Fruit fly (Drosophila melanogaster) whole organism, embryonic: ENCODE data around the gene kibra.

Experiments
- CG10209 ChIP-seq: fragments of 200-800 bp; sonication (Bioruptor generic); optimal IDR thresholded peaks from 3 replicates; lab custom pipeline; 2017; ENCODE audit warnings: missing biosample characterization, mild to moderate bottlenecking, missing genetic modification characterization, missing genetic modification reagents
- CG11695 ChIP-seq: fragments of 200-800 bp; sonication (Bioruptor generic); IDR thresholded peaks from 3 replicates; pipeline ENCODE4 v1.3.6; 2022; ENCODE audit warnings: missing biosample characterization, missing genetic modification characterization
- CG12155 ChIP-seq: fragments of 200-800 bp; sonication (Bioruptor generic); optimal IDR thresholded peaks from 3 replicates; lab custom pipeline; 2016; ENCODE audit warnings: missing biosample characterization, missing genetic modification characterization
- CG13123 ChIP-seq: fragments of 200-800 bp; sonication (Bioruptor generic); optimal IDR thresholded peaks from 2 replicates; lab custom pipeline; 2016; ENCODE audit warnings: missing biosample characterization, missing genetic modification characterization
- CG14014 ChIP-seq: fragments of 200-800 bp; sonication (Bioruptor generic); IDR thresholded peaks from 2 replicates; pipeline ENCODE4 v1.3.6; 2022; ENCODE audit warnings: missing biosample characterization, missing genetic modification characterization
- CG14050 ChIP-seq: fragments of 200-800 bp; sonication (Bioruptor generic); IDR thresholded peaks from 3 replicates; pipeline ENCODE4 v1.3.6; 2022; ENCODE audit warnings: missing biosample characterization, missing genetic modification characterization
- CG15073 ChIP-seq: fragments of 200-800 bp; sonication (Bioruptor generic); optimal IDR thresholded peaks from 2 replicates; lab custom pipeline; 2016; ENCODE audit warnings: missing biosample characterization, missing genetic modification characterization
- CG15479 ChIP-seq: fragments of 200-800 bp; sonication (Bioruptor generic); optimal IDR thresholded peaks from 3 replicates; lab custom pipeline; 2019; ENCODE audit warnings: missing biosample characterization, mild to moderate bottlenecking, missing genetic modification characterization, moderate library complexity
- CG15601 ChIP-seq: fragments of 200-800 bp; sonication (Bioruptor generic); optimal IDR thresholded peaks from 3 replicates; lab custom pipeline; 2019; ENCODE audit warnings: missing biosample characterization, mild to moderate bottlenecking, missing genetic modification characterization, moderate library complexity
- CG16815 ChIP-seq: fragments of 200-800 bp; sonication (Bioruptor generic); optimal IDR thresholded peaks from 3 replicates; lab custom pipeline; 2017; ENCODE audit warnings: missing biosample characterization, mild to moderate bottlenecking, missing genetic modification characterization
- CG2116 ChIP-seq: fragments of 200-800 bp; sonication (Bioruptor generic); optimal IDR thresholded peaks from 3 replicates; lab custom pipeline; 2018; ENCODE audit warnings: missing biosample characterization, mild to moderate bottlenecking, missing genetic modification characterization
- CG34422 ChIP-seq: fragments of 200-800 bp; sonication (Bioruptor generic); IDR thresholded peaks from 3 replicates; pipeline ENCODE4 v1.3.6; 2022; ENCODE audit warnings: missing biosample characterization, missing genetic modification characterization
- CG4404 ChIP-seq: fragments of 200-800 bp; sonication (Bioruptor generic); IDR thresholded peaks from 2 replicates; pipeline ENCODE4 v1.3.6; 2022; ENCODE audit warnings: missing biosample characterization, missing genetic modification characterization
- CG4424 ChIP-seq: fragments of 200-800 bp; sonication (Bioruptor generic); optimal IDR thresholded peaks from 3 replicates; lab custom pipeline; 2016; ENCODE audit warnings: missing biosample characterization, missing genetic modification characterization
- CG4617 ChIP-seq: fragments of 200-800 bp; sonication (Bioruptor generic); optimal IDR thresholded peaks from 3 replicates; lab custom pipeline; 2016; ENCODE audit warnings: missing biosample characterization, missing genetic modification characterization, borderline replicate concordance
- CG4730 ChIP-seq: fragments of 200-800 bp; sonication (Bioruptor generic); IDR thresholded peaks from 2 replicates; pipeline ENCODE4 v1.3.6; 2022; ENCODE audit warnings: missing biosample characterization, missing genetic modification characterization
- CG4820 ChIP-seq: fragments of 200-800 bp; sonication (Bioruptor generic); optimal IDR thresholded peaks from 3 replicates; lab custom pipeline; 2016; ENCODE audit warnings: missing biosample characterization, missing genetic modification characterization
- CG7357 ChIP-seq: fragments of 200-800 bp; sonication (Bioruptor generic); IDR thresholded peaks from 3 replicates; pipeline ENCODE4 v1.3.6; 2022; ENCODE audit warnings: missing biosample characterization, missing genetic modification characterization
- CG7372 ChIP-seq: fragments of 200-800 bp; sonication (Bioruptor generic); IDR thresholded peaks from 2 replicates; pipeline ENCODE4 v1.3.6; 2022; ENCODE audit warnings: missing biosample characterization, missing genetic modification characterization
- CG8388 ChIP-seq: fragments of 200-800 bp; sonication (Bioruptor generic); optimal IDR thresholded peaks from 2 replicates; lab custom pipeline; 2019; ENCODE audit warnings: missing biosample characterization, mild to moderate bottlenecking, missing genetic modification characterization, moderate library complexity
- CG9609 ChIP-seq: fragments of 200-800 bp; sonication (Bioruptor generic); optimal IDR thresholded peaks from 3 replicates; lab custom pipeline; 2016; ENCODE audit warnings: missing biosample characterization, missing genetic modification characterization
- Chrac-16 ChIP-seq: fragments of 200-800 bp; sonication (Bioruptor generic); optimal IDR thresholded peaks from 3 replicates; lab custom pipeline; 2016; ENCODE audit warnings: missing biosample characterization, missing genetic modification characterization
- Dref ChIP-seq: fragments of 200-800 bp; sonication (Bioruptor generic); IDR thresholded peaks from 2 replicates; pipeline ENCODE4 v1.3.6; 2022; ENCODE audit warnings: missing biosample characterization, missing genetic modification characterization
- Elba2 ChIP-seq: fragments of 200-800 bp; sonication (Bioruptor generic); optimal IDR thresholded peaks from 3 replicates; lab custom pipeline; 2016; ENCODE audit warnings: missing biosample characterization, missing genetic modification characterization
- Fer3 ChIP-seq: fragments of 200-800 bp; sonication (Bioruptor generic); optimal IDR thresholded peaks from 2 replicates; lab custom pipeline; 2018; ENCODE audit warnings: missing biosample characterization, mild to moderate bottlenecking, missing genetic modification characterization, moderate library complexity
- GATAe ChIP-seq: fragments of 200-800 bp; sonication (Bioruptor generic); conservative IDR thresholded peaks from 2 replicates; pipeline ENCODE4 v1.3.6; 2022; ENCODE audit warnings: missing biosample characterization, missing genetic modification characterization
- MBD-R2 ChIP-seq: fragments of 200-800 bp; sonication (Bioruptor generic); IDR thresholded peaks from 2 replicates; pipeline ENCODE4 v1.3.6; 2022; ENCODE audit warnings: missing biosample characterization, missing genetic modification characterization
- Med ChIP-seq: fragments of 200-800 bp; sonication (Bioruptor generic); peaks from one replicate; lab custom pipeline; 2016; ENCODE audit warnings: missing biosample characterization, missing genetic modification characterization, mild to moderate bottlenecking, inconsistent platforms, moderate library complexity
- Meics ChIP-seq: fragments of 200-800 bp; sonication (Bioruptor generic); optimal IDR thresholded peaks from 2 replicates; lab custom pipeline; 2017; ENCODE audit warnings: missing biosample characterization, mild to moderate bottlenecking, missing genetic modification characterization
- Nf-YA ChIP-seq: fragments of 200-800 bp; sonication (Bioruptor generic); IDR thresholded peaks from 2 replicates; pipeline ENCODE4 v1.3.6; 2022; ENCODE audit warnings: missing biosample characterization, missing genetic modification characterization
- Rfx ChIP-seq: fragments of 200-800 bp; sonication (Bioruptor generic); IDR thresholded peaks from 2 replicates; pipeline ENCODE4 v1.3.6; 2022; ENCODE audit warnings: missing biosample characterization, missing genetic modification characterization
- ap ChIP-seq: fragments of 200-800 bp; sonication (Bioruptor generic); IDR thresholded peaks from 2 replicates; pipeline ENCODE4 v1.3.6; 2022; ENCODE audit warnings: missing biosample characterization, missing genetic modification characterization
- ato ChIP-seq: fragments of 200-800 bp; sonication (Bioruptor generic); IDR thresholded peaks from 2 replicates; pipeline ENCODE4 v1.3.6; 2022; ENCODE audit warnings: missing biosample characterization, missing genetic modification characterization; ENCODE audit not compliant: partially characterized antibody
- bab2 ChIP-seq: fragments of 200-800 bp; sonication (Bioruptor generic); optimal IDR thresholded peaks from 2 replicates; lab custom pipeline; 2016; ENCODE audit warnings: missing biosample characterization, missing genetic modification characterization
- chn ChIP-seq: fragments of 200-800 bp; sonication (Bioruptor generic); optimal IDR thresholded peaks from 2 replicates; lab custom pipeline; 2016; ENCODE audit warnings: missing biosample characterization, missing genetic modification characterization
- dmrt11E ChIP-seq: fragments of 200-800 bp; sonication (Bioruptor generic); optimal IDR thresholded peaks from 3 replicates; lab custom pipeline; 2018; ENCODE audit warnings: missing biosample characterization, mild to moderate bottlenecking, missing genetic modification characterization, moderate library complexity
- her ChIP-seq: fragments of 200-800 bp; sonication (Bioruptor generic); optimal IDR thresholded peaks from 2 replicates; lab custom pipeline; 2016; ENCODE audit warnings: missing biosample characterization, missing genetic modification characterization
- jing ChIP-seq: fragments of 200-800 bp; sonication (Bioruptor generic); optimal IDR thresholded peaks from 2 replicates; lab custom pipeline; 2018; ENCODE audit warnings: missing biosample characterization, mild to moderate bottlenecking, missing genetic modification characterization
- klu ChIP-seq: fragments of 200-800 bp; sonication (Bioruptor generic); IDR thresholded peaks from 2 replicates; pipeline ENCODE4 v1.3.6; 2022; ENCODE audit warnings: missing biosample characterization, missing genetic modification characterization
- nerfin-2 ChIP-seq: fragments of 200-800 bp; sonication (Bioruptor generic); IDR thresholded peaks from 2 replicates; pipeline ENCODE4 v1.3.6; 2022; ENCODE audit warnings: missing biosample characterization, missing genetic modification characterization; ENCODE audit not compliant: partially characterized antibody
- oc ChIP-seq: fragments of 200-800 bp; sonication (Bioruptor generic); optimal IDR thresholded peaks from 2 replicates; lab custom pipeline; 2018; ENCODE audit warnings: missing biosample characterization, mild to moderate bottlenecking, missing genetic modification characterization, moderate library complexity
- phol ChIP-seq: fragments of 200-800 bp; sonication (Bioruptor generic); optimal IDR thresholded peaks from 3 replicates; lab custom pipeline; 2018; ENCODE audit warnings: missing biosample characterization, mild to moderate bottlenecking, missing genetic modification characterization, moderate library complexity
- sc ChIP-seq, 3 experiments: fragments of >200 bp in 2 of 3; fragments of 200-800 bp in 1 of 3; sonication (Bioruptor generic) in 1 of 3; optimal IDR thresholded peaks; 2 replicates in 2 of 3; 3 replicates in 1 of 3; lab custom pipeline; 2017; ENCODE audit warnings: mild to moderate bottlenecking in 1 of 3, missing biosample characterization in 1 of 3, missing genetic modification characterization in 1 of 3, missing genetic modification reagents in 1 of 3
- sens-2 ChIP-seq: fragments of 200-800 bp; sonication (Bioruptor generic); IDR thresholded peaks from 2 replicates; pipeline ENCODE4 v1.3.6; 2022; ENCODE audit warnings: missing biosample characterization, missing genetic modification characterization
- stc ChIP-seq: fragments of 200-800 bp; sonication (Bioruptor generic); IDR thresholded peaks from 2 replicates; pipeline ENCODE4 v1.3.6; 2022; ENCODE audit warnings: missing biosample characterization, missing genetic modification characterization
- twi ChIP-seq: fragments of 200-800 bp; optimal IDR thresholded peaks from 2 replicates; lab custom pipeline; 2019; ENCODE audit warnings: missing biosample characterization, mild to moderate bottlenecking, missing genetic modification characterization, moderate library complexity
- unc-4 ChIP-seq: fragments of 200-800 bp; sonication (Bioruptor generic); IDR thresholded peaks from 2 replicates; pipeline ENCODE4 v1.3.6; 2022; ENCODE audit warnings: missing biosample characterization, missing genetic modification characterization; ENCODE audit not compliant: partially characterized antibody
- unpg ChIP-seq: fragments of 200-800 bp; sonication (Bioruptor generic); optimal IDR thresholded peaks from 3 replicates; lab custom pipeline; 2018; ENCODE audit warnings: missing biosample characterization, mild to moderate bottlenecking, missing genetic modification characterization, moderate library complexity
- vvl ChIP-seq: fragments of 200-800 bp; sonication (Bioruptor generic); IDR thresholded peaks from 2 replicates; pipeline ENCODE4 v1.3.6; 2022; ENCODE audit warnings: missing biosample characterization, missing genetic modification characterization
- zfh1 ChIP-seq: fragments of 200-800 bp; sonication (Bioruptor generic); IDR thresholded peaks from 3 replicates; pipeline ENCODE4 v1.3.6; 2022; ENCODE audit warnings: missing biosample characterization, missing genetic modification characterization

kibra gene

dm6 chr3R:14742928-14743327, 18.9 kb upstream of the kibra start (continued):
- TF ChIP-seq CG4424 (GFP tag; lab: Kevin White, UChicago): peak; percentile 31
- peak; percentile 58 for TF ChIP-seq sens-2 (GFP tag; lab: Robert Waterston, UW)
- peak; percentile 50; the same call in 1 of the 2 replicates for TF ChIP-seq CG14014 (GFP tag; lab: Robert Waterston, UW)
- TF ChIP-seq CG10209 (GFP tag; lab: Kevin White, UChicago): peak; percentile 4
- TF ChIP-seq unc-4 (GFP tag; lab: Robert Waterston, UW): no peak
- TF ChIP-seq bab2 (GFP tag; lab: Kevin White, UChicago): peak; percentile 20
- TF ChIP-seq CG2116 (GFP tag; lab: Kevin White, UChicago): no peak
- TF ChIP-seq nerfin-2 (GFP tag; lab: Robert Waterston, UW): no peak
- peak; percentile 66 for TF ChIP-seq unpg (GFP tag; lab: Kevin White, UChicago)
- TF ChIP-seq GATAe (GFP tag; lab: Robert Waterston, UW): no peak
- TF ChIP-seq vvl (GFP tag; lab: Robert Waterston, UW): peak; percentile 88
- peak; percentile 63 for TF ChIP-seq CG4730 (GFP tag; lab: Robert Waterston, UW)
- TF ChIP-seq klu: no peak
- peak; percentile 3 for TF ChIP-seq CG16815 (GFP tag; lab: Kevin White, UChicago)
- TF ChIP-seq dmrt11E (tag; lab: Kevin White, UChicago): peak; percentile 59
- peak; percentile 77 for TF ChIP-seq Med (GFP tag; lab: Kevin White, UChicago)
- no peak for TF ChIP-seq twi (tag; lab: Kevin White, UChicago)
- TF ChIP-seq Dref (GFP tag; lab: Robert Waterston, UW): no peak
- peak; percentile 54 for TF ChIP-seq CG4820 (GFP tag; lab: Kevin White, UChicago)
- TF ChIP-seq her (GFP tag; lab: Kevin White, UChicago): no peak
- TF ChIP-seq CG4617 (GFP tag; lab: Kevin White, UChicago): no peak
- peak; percentile 31 for TF ChIP-seq Chrac-16
- TF ChIP-seq CG4404 (GFP tag; lab: Robert Waterston, UW): peak; percentile 46; the same call in 1 of the 2 replicates
- TF ChIP-seq chn (GFP tag; lab: Kevin White, UChicago): no peak
- peak; percentile 74 for TF ChIP-seq zfh1 (GFP tag; lab: Robert Waterston, UW)
- TF ChIP-seq Nf-YA: peak; percentile 40; the same call in 1 of the 2 replicates
- no peak for TF ChIP-seq CG9609 (GFP tag; lab: Kevin White, UChicago)
- peak; percentile 57; the same call in 2 of the 3 replicates for TF ChIP-seq CG7357 (GFP tag; lab: Robert Waterston, UW)
- peak; percentile 64 for TF ChIP-seq stc (GFP tag; lab: Robert Waterston, UW)
- TF ChIP-seq CG34422: 0 out of 3 replicates have a peak, but pooled peaks have one; percentile 40
- TF ChIP-seq MBD-R2 (GFP tag; lab: Robert Waterston, UW): 0 out of 2 replicates have a peak, but pooled peaks have one; percentile 12
- TF ChIP-seq phol: peak; percentile 73
- TF ChIP-seq CG15073 (GFP tag; lab: Kevin White, UChicago): no peak
- no peak for TF ChIP-seq jing (GFP tag; lab: Kevin White, UChicago)
- peak; percentile 16; the same call in 1 of the 3 replicates for TF ChIP-seq CG14050 (GFP tag; lab: Robert Waterston, UW)
- peak; percentile 63 for TF ChIP-seq CG8388 (GFP tag; lab: Kevin White, UChicago)
- TF ChIP-seq oc (tag; lab: Kevin White, UChicago): peak; percentile 50
- TF ChIP-seq Elba2 (GFP tag; lab: Kevin White, UChicago): no peak
- peak; percentile 47; the same call in 1 of the 2 replicates for TF ChIP-seq ap (GFP tag; lab: Robert Waterston, UW)
- no peak for TF ChIP-seq Fer3 (tag; lab: Kevin White, UChicago)
- TF ChIP-seq CG13123: no peak
- TF ChIP-seq Meics (GFP tag; lab: Kevin White, UChicago): peak; percentile 3
- peak; percentile 44; the same call in 1 of the 2 replicates for TF ChIP-seq CG7372 (GFP tag; lab: Robert Waterston, UW)
- peak; percentile 59 for TF ChIP-seq Rfx (GFP tag; lab: Robert Waterston, UW)
- no peak for TF ChIP-seq CG12155
- TF ChIP-seq sc (optimal IDR thresholded peaks at IDR 0.05; lab: Kevin White, UChicago): no peak
- TF ChIP-seq sc (GFP tag; optimal IDR thresholded peaks at IDR 0.05; lab: Kevin White, UChicago): peak; percentile 45
- TF ChIP-seq CG15601 (tag; lab: Kevin White, UChicago): peak; percentile 40
- 0 out of 3 replicates have a peak, but pooled peaks have one; percentile 34 for TF ChIP-seq CG11695
- TF ChIP-seq CG15479: no peak
- TF ChIP-seq ato (GFP tag; lab: Robert Waterston, UW): no peak
